Fruit fly (Drosophila melanogaster) whole organism, wandering third instar larva: Measurements from ENCODE around the gene btsz.

Experiments
- Abd-B ChIP-seq: fragments of >200 bp; optimal IDR thresholded peaks from 2 replicates; lab custom pipeline; 2017; ENCODE audit warnings: missing biosample characterization, missing genetic modification characterization
- CG32264 ChIP-seq: fragments of 200-800 bp; sonication (Bioruptor generic); optimal IDR thresholded peaks from 2 replicates; lab custom pipeline; 2016; ENCODE audit warnings: missing biosample characterization, missing genetic modification characterization
- CG9705 ChIP-seq: fragments of 200-800 bp; sonication (Bioruptor generic); optimal IDR thresholded peaks from 2 replicates; lab custom pipeline; 2018; ENCODE audit warnings: missing biosample characterization, mild to moderate bottlenecking, missing genetic modification characterization
- CrebA ChIP-seq: fragments of 200-800 bp; sonication (Bioruptor generic); optimal IDR thresholded peaks from 2 replicates; lab custom pipeline; 2016; ENCODE audit warnings: missing biosample characterization, mild to moderate bottlenecking, missing genetic modification characterization, borderline replicate concordance
- Dfd ChIP-seq: fragments of >200 bp; optimal IDR thresholded peaks from 2 replicates; lab custom pipeline; 2017; ENCODE audit warnings: missing biosample characterization, missing genetic modification characterization
- Dif ChIP-seq: fragments of 200-275, 200-300 bp; sonication (Bioruptor generic); optimal IDR thresholded peaks from 2 replicates; lab custom pipeline; 2018; ENCODE audit warnings: missing biosample characterization, missing genetic modification characterization; ENCODE audit not compliant: partially characterized antibody
- GATAd ChIP-seq: sonication (Bioruptor generic); optimal IDR thresholded peaks from 2 replicates; lab custom pipeline; 2016; ENCODE audit warnings: missing biosample characterization, missing genetic modification characterization
- HLH106 ChIP-seq: fragments of 200-800 bp; optimal IDR thresholded peaks from 3 replicates; lab custom pipeline; 2019; ENCODE audit warnings: missing biosample characterization, mild to moderate bottlenecking, missing genetic modification characterization, moderate library complexity
- Hnf4 ChIP-seq: fragments of 200-800 bp; sonication (Bioruptor generic); optimal IDR thresholded peaks from 2 replicates; lab custom pipeline; 2016; ENCODE audit warnings: missing biosample characterization, mild to moderate bottlenecking, missing genetic modification characterization
- Hr78 ChIP-seq: fragments of >200 bp; optimal IDR thresholded peaks from 2 replicates; lab custom pipeline; 2017; ENCODE audit warnings: missing biosample characterization, missing genetic modification characterization
- Hr83 ChIP-seq: fragments of 200-300 bp; sonication (Bioruptor generic); optimal IDR thresholded peaks from 2 replicates; lab custom pipeline; 2016; ENCODE audit warnings: missing biosample characterization, mild to moderate bottlenecking, missing genetic modification characterization, moderate library complexity; ENCODE audit not compliant: poor library complexity, severe bottlenecking
- Jra ChIP-seq: sonication (Bioruptor generic); optimal IDR thresholded peaks from 2 replicates; lab custom pipeline; 2016; ENCODE audit warnings: missing biosample characterization, missing genetic modification characterization
- Mio ChIP-seq: sonication (Bioruptor generic); optimal IDR thresholded peaks from 2 replicates; lab custom pipeline; 2016; ENCODE audit warnings: missing biosample characterization, missing genetic modification characterization
- Myc ChIP-seq: fragments of >200 bp; optimal IDR thresholded peaks from 2 replicates; lab custom pipeline; 2017
- N ChIP-seq: fragments of >200 bp; optimal IDR thresholded peaks from 2 replicates; lab custom pipeline; 2018; ENCODE audit warnings: missing biosample characterization, missing external identifiers, missing genetic modification characterization
- OdsH ChIP-seq: fragments of 200-800 bp; sonication (Bioruptor generic); optimal IDR thresholded peaks from 2 replicates; lab custom pipeline; 2016; ENCODE audit warnings: missing biosample characterization, mild to moderate bottlenecking, missing genetic modification characterization
- Rel ChIP-seq, 2 experiments: fragments of 200-800 bp; sonication (Bioruptor generic) in 1 of 2; optimal IDR thresholded peaks; 2 replicates in 1 of 2; 3 replicates in 1 of 2; lab custom pipeline; 2016 to 2019; ENCODE audit warnings: mild to moderate bottlenecking in 2 of 2, missing biosample characterization in 2 of 2, missing genetic modification characterization in 2 of 2, moderate library complexity in 1 of 2
- Sp1 ChIP-seq: fragments of 200-800 bp; sonication (Bioruptor generic); optimal IDR thresholded peaks from 3 replicates; lab custom pipeline; 2019; ENCODE audit warnings: missing biosample characterization, mild to moderate bottlenecking, missing genetic modification characterization, moderate library complexity
- Vsx2 ChIP-seq: fragments of 200-300, 225-300 bp; sonication (Bioruptor generic); optimal IDR thresholded peaks from 2 replicates; lab custom pipeline; 2018; ENCODE audit warnings: missing biosample characterization, missing genetic modification characterization; ENCODE audit not compliant: partially characterized antibody
- br ChIP-seq: fragments of 200-800 bp; sonication (Bioruptor generic); optimal IDR thresholded peaks from 2 replicates; lab custom pipeline; 2016; ENCODE audit warnings: missing biosample characterization, missing genetic modification characterization
- brk ChIP-seq: fragments of 200-800 bp; sonication (Bioruptor generic); optimal IDR thresholded peaks from 2 replicates; lab custom pipeline; 2016; ENCODE audit warnings: missing biosample characterization, mild to moderate bottlenecking, missing genetic modification characterization
- dl ChIP-seq, 2 experiments: fragments of 175-275, 200-275 bp in 1 of 2; fragments of 200-275 bp in 1 of 2; sonication (Bioruptor generic); optimal IDR thresholded peaks; lab custom pipeline; 2018; ENCODE audit warnings: mild to moderate bottlenecking in 2 of 2, missing biosample characterization in 2 of 2, missing genetic modification characterization in 2 of 2, moderate library complexity in 2 of 2; ENCODE audit not compliant: partially characterized antibody in 2 of 2, insufficient read depth in 1 of 2
- dmrt93B ChIP-seq: fragments of 200-800 bp; sonication (Bioruptor generic); optimal IDR thresholded peaks from 2 replicates; lab custom pipeline; 2018; ENCODE audit warnings: missing biosample characterization, mild to moderate bottlenecking, missing genetic modification characterization
- dsf ChIP-seq: sonication (Bioruptor generic); optimal IDR thresholded peaks from 2 replicates; lab custom pipeline; 2016; ENCODE audit warnings: missing biosample characterization, missing genetic modification characterization, borderline replicate concordance
- ey ChIP-seq: fragments of 200-800 bp; sonication (Bioruptor generic); optimal IDR thresholded peaks from 2 replicates; lab custom pipeline; 2016; ENCODE audit warnings: missing biosample characterization, missing genetic modification characterization
- foxo ChIP-seq, 2 experiments: fragments of 200-800 bp; sonication (Bioruptor generic); optimal IDR thresholded peaks; 2 replicates in 1 of 2; 3 replicates in 1 of 2; lab custom pipeline; 2016 to 2017; ENCODE audit warnings: missing biosample characterization in 2 of 2, missing genetic modification characterization in 2 of 2
- fru ChIP-seq: fragments of 200-800 bp; sonication (Bioruptor generic); optimal IDR thresholded peaks from 3 replicates; lab custom pipeline; 2016; ENCODE audit warnings: missing biosample characterization, mild to moderate bottlenecking, missing genetic modification characterization
- h ChIP-seq: fragments of 200-800 bp; sonication (Bioruptor generic); optimal IDR thresholded peaks from 3 replicates; lab custom pipeline; 2016; ENCODE audit warnings: missing biosample characterization, mild to moderate bottlenecking, missing genetic modification characterization
- jim ChIP-seq: fragments of 175-275, 200-325 bp; sonication (Bioruptor generic); optimal IDR thresholded peaks from 2 replicates; lab custom pipeline; 2016; ENCODE audit warnings: missing biosample characterization, mild to moderate bottlenecking, missing genetic modification characterization
- lola ChIP-seq: fragments of >200 bp; optimal IDR thresholded peaks from 2 replicates; lab custom pipeline; 2017; ENCODE audit warnings: missing biosample characterization, missing genetic modification characterization
- pan ChIP-seq: fragments of >200 bp; optimal IDR thresholded peaks from 2 replicates; lab custom pipeline; 2017
- psq ChIP-seq: fragments of 200-800 bp; sonication (Bioruptor generic); optimal IDR thresholded peaks from 3 replicates; lab custom pipeline; 2017; ENCODE audit warnings: missing biosample characterization, mild to moderate bottlenecking, missing genetic modification characterization, moderate library complexity
- rgr ChIP-seq: fragments of 200-800 bp; sonication (Bioruptor generic); optimal IDR thresholded peaks from 3 replicates; lab custom pipeline; 2016; ENCODE audit warnings: missing biosample characterization, mild to moderate bottlenecking, missing genetic modification characterization
- sage ChIP-seq: fragments of 200-800 bp; sonication (Bioruptor generic); optimal IDR thresholded peaks from 2 replicates; lab custom pipeline; 2016; ENCODE audit warnings: missing biosample characterization, mild to moderate bottlenecking, missing genetic modification characterization
- sv ChIP-seq: fragments of 200-800 bp; sonication (Bioruptor generic); optimal IDR thresholded peaks from 3 replicates; lab custom pipeline; 2016; ENCODE audit warnings: missing biosample characterization, missing genetic modification characterization
- tai ChIP-seq: sonication (Bioruptor generic); optimal IDR thresholded peaks from 2 replicates; lab custom pipeline; 2016; ENCODE audit warnings: missing biosample characterization, missing genetic modification characterization
- usp ChIP-seq: fragments of >200 bp; optimal IDR thresholded peaks from 2 replicates; lab custom pipeline; 2017; ENCODE audit warnings: missing biosample characterization, missing genetic modification characterization
- woc ChIP-seq: sonication (Bioruptor generic); optimal IDR thresholded peaks from 2 replicates; lab custom pipeline; 2016; ENCODE audit warnings: missing biosample characterization, mild to moderate bottlenecking, missing genetic modification characterization

btsz gene

DNA sequence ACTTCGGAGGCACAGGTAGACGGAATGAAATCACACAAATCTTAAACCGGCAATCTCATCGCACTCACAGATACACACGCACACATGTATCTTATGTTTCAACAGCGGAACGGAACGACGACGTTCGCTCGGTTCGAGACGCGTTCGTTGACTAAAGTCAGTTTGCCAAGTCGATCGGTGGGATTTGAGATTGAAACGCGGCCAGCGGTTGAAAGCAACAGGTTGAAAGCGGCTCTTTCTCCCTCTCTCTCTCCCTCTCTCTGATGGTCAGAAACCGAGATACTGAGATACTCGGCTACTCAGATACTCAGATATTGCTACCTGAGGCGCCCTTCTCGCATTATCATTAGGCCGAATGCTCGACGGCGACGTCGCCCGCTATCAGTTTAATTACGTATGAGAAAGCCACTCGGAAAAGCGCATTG, 21.5 kb downstream of the btsz start:
- TF ChIP-seq Jra (GFP tag; lab: Kevin White, UChicago) (peak; percentile 35), OdsH (GFP tag; lab: Kevin White, UChicago) (peak; percentile 69), ey (GFP tag; lab: Kevin White, UChicago) (peak; percentile 17), GATAd (GFP tag; lab: Kevin White, UChicago) (no peak), CG32264 (GFP tag; lab: Kevin White, UChicago) (no peak), jim (GFP tag; lab: Kevin White, UChicago) (peak; percentile 38), usp (GFP tag; lab: Kevin White, UChicago) (no peak), Sp1 (GFP tag; lab: Kevin White, UChicago) (peak; percentile 60), Hr83 (GFP tag; lab: Kevin White, UChicago) (peak; percentile 82), br (GFP tag; lab: Kevin White, UChicago) (peak; percentile 73), HLH106 (tag; lab: Kevin White, UChicago) (peak; percentile 21), Abd-B (no peak), woc (GFP tag; lab: Kevin White, UChicago) (peak; percentile 9), Dfd (GFP tag; lab: Kevin White, UChicago) (no peak), sage (GFP tag; lab: Kevin White, UChicago) (no peak), dl (GFP tag; optimal IDR thresholded peaks at IDR 0.05; lab: Kevin White, UChicago; ENCODE audit: insufficient read depth in 1 of 2, partially characterized antibody in 2 of 2) (peak; percentile 40 to 61), Dif (GFP tag; lab: Kevin White, UChicago) (peak; percentile 41), lola (GFP tag; lab: Kevin White, UChicago) (no peak), foxo (GFP tag; optimal IDR thresholded peaks at IDR 0.05; lab: Kevin White, UChicago) (peak in 1 of 2 experiments; percentile 49), fru (GFP tag; lab: Kevin White, UChicago) (peak; percentile 68), tai (GFP tag; lab: Kevin White, UChicago) (no peak), dsf (no peak), pan (lab: Kevin White, UChicago) (no peak), Vsx2 (peak; percentile 87), Hnf4 (peak; percentile 56), rgr (peak; percentile 68), sv (GFP tag; lab: Kevin White, UChicago) (no peak), dmrt93B (GFP tag; lab: Kevin White, UChicago) (no peak), Hr78 (GFP tag; lab: Kevin White, UChicago) (no peak), CrebA (GFP tag; lab: Kevin White, UChicago) (peak; percentile 25), brk (peak; percentile 80), N (GFP tag; lab: Kevin White, UChicago) (no peak), Mio (GFP tag; lab: Kevin White, UChicago) (no peak), Myc (lab: Kevin White, UChicago) (no peak), CG9705 (peak; percentile 21), h (peak; percentile 74), psq (GFP tag; lab: Kevin White, UChicago) (peak; percentile 50), Rel (GFP tag; optimal IDR thresholded peaks at IDR 0.05; lab: Kevin White, UChicago) (peak; percentile 29), Rel (tag; optimal IDR thresholded peaks at IDR 0.05; lab: Kevin White, UChicago) (peak; percentile 45)

DNA sequence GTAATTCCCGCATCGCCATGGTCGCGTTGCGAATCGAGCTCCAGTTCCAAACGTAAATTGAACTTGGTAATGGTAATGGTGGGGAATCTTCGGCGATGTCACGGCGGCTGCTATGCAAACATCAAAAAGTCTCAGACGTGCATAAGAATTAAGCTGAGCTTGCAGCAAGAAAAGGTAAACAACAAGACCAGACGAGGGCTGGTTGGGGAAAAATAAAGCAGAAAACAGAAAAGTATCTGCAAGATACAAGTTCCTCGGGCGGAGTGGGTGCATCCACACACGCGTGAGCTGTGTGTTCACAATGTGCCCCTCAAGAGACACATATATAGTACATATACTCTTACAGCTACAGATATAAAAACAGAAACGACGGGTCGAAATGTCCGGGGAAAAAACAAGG, 22.7 kb downstream of the btsz start:
- TF ChIP-seq dmrt93B (GFP tag; lab: Kevin White, UChicago) (no peak), lola (GFP tag; lab: Kevin White, UChicago) (no peak), CrebA (GFP tag; lab: Kevin White, UChicago) (no peak), Vsx2 (no peak), dl (GFP tag; optimal IDR thresholded peaks at IDR 0.05; lab: Kevin White, UChicago; ENCODE audit: insufficient read depth in 1 of 2, partially characterized antibody in 2 of 2) (peak in 1 of 2 experiments; percentile 8)
- TF ChIP-seq, all 38 proteins: peak for 1

DNA sequence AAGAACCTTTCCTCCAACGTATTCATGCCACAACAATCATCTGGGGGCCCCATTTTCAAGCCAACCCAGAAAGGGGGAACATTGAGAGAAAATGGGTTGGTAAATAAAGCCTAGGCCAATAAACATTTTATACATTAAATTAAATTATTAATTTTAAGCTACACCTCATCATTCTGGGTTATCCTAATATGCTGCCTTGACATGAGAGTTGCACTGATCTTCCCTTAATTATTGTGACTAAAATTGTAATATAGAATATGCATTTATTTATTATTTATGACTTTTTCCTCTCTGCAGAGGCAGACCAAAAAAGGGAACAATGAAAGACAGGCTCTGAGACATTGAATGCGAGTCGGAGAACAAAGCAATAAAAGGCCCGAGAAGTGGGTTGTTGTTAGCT, 27.4 kb downstream of the btsz start:
- no peak for TF ChIP-seq Jra (GFP tag; lab: Kevin White, UChicago)
- TF ChIP-seq, all 38 proteins: peak for 0
